Fruit fly (Drosophila melanogaster): ENCODE measurements around the gene Cht7.

The Cht7 gene

dm6 chr3L:3052110-3052871, 54.5 kb downstream of the Cht7 start, which contains the start of gene CG1271 (continued):
- TF ChIP-seq CG2678 (tag; optimal IDR thresholded peaks at IDR 0.05) (peak; percentile 81), sim (GFP tag; IDR thresholded peaks at IDR 0.05) (no peak), luna (GFP tag; optimal IDR thresholded peaks at IDR 0.05) (no peak), Xbp1 (GFP tag; optimal IDR thresholded peaks at IDR 0.05) (peak; percentile 62), Ets97D (GFP tag; optimal IDR thresholded peaks at IDR 0.05) (peak; percentile 71), corto (GFP tag; optimal IDR thresholded peaks at IDR 0.05) (no peak), CG6813 (GFP tag; optimal IDR thresholded peaks at IDR 0.05) (no peak), tna (GFP tag; IDR thresholded peaks at IDR 0.05; ENCODE audit: partially characterized antibody) (no peak), eyg (GFP tag; optimal IDR thresholded peaks at IDR 0.05) (peak; percentile 25), CG1529 (GFP tag; optimal IDR thresholded peaks at IDR 0.05) (peak; percentile 20), Fer2 (tag; optimal IDR thresholded peaks at IDR 0.05) (peak; percentile 20), Drgx (GFP tag; IDR thresholded peaks at IDR 0.05) (no peak), gsb-n (tag; optimal IDR thresholded peaks at IDR 0.05) (no peak), en (GFP tag; optimal IDR thresholded peaks at IDR 0.05) (peak; percentile 34), crp (GFP tag; optimal IDR thresholded peaks at IDR 0.05) (peak in 1 of 2 experiments; percentile 74), CG3995 (GFP tag; optimal IDR thresholded peaks at IDR 0.05) (peak; percentile 57), B-H1 (GFP tag; IDR thresholded peaks at IDR 0.05) (no peak), ash1 (GFP tag; optimal IDR thresholded peaks at IDR 0.05) (no peak), CG8290 (GFP tag; optimal IDR thresholded peaks at IDR 0.05) (peak; percentile 73), CG8290 (tag; optimal IDR thresholded peaks at IDR 0.05) (peak; percentile 70 to 80), CG16815 (GFP tag; optimal IDR thresholded peaks at IDR 0.05) (peak; percentile 5), ham (GFP tag; IDR thresholded peaks at IDR 0.05) (no peak), CG11695 (GFP tag; IDR thresholded peaks at IDR 0.05) (no peak; the same call in 1 of the 3 replicates), Dip2 (GFP tag; IDR thresholded peaks at IDR 0.05) (no peak), lbe (GFP tag; optimal IDR thresholded peaks at IDR 0.05) (peak; percentile 1), rib (GFP tag; IDR thresholded peaks at IDR 0.05) (peak; percentile 60), MESR4 (GFP tag; optimal IDR thresholded peaks at IDR 0.05) (no peak), dimm (GFP tag; IDR thresholded peaks at IDR 0.05) (no peak), MTF-1 (GFP tag; optimal IDR thresholded peaks at IDR 0.05; ENCODE audit: borderline replicate concordance) (no peak), jumu (GFP tag; optimal IDR thresholded peaks at IDR 0.05) (peak; percentile 74), sr (GFP tag; IDR thresholded peaks at IDR 0.05) (no peak), CG9437 (GFP tag; optimal IDR thresholded peaks at IDR 0.05) (peak; percentile 44), gem (tag; optimal IDR thresholded peaks at IDR 0.05) (peak; percentile 80), CG8478 (optimal IDR thresholded peaks at IDR 0.05) (no peak), BtbVII (GFP tag; optimal IDR thresholded peaks at IDR 0.05) (peak; percentile 32), kay (GFP tag; optimal IDR thresholded peaks at IDR 0.05) (peak; percentile 65), shn (GFP tag; optimal IDR thresholded peaks at IDR 0.05) (peak; percentile 65), HmgD (GFP tag; optimal IDR thresholded peaks at IDR 0.05) (peak; percentile 17), Asciz (GFP tag; optimal IDR thresholded peaks at IDR 0.05) (no peak), E2f2 (GFP tag; IDR thresholded peaks at IDR 0.05) (peak; percentile 97), abd-A (tag; optimal IDR thresholded peaks at IDR 0.05) (no peak), wek (GFP tag; optimal IDR thresholded peaks at IDR 0.05) (no peak), trem (tag; optimal IDR thresholded peaks at IDR 0.05) (peak; percentile 90), pita (GFP tag; optimal IDR thresholded peaks at IDR 0.05) (no peak), Dip3 (GFP tag; optimal IDR thresholded peaks at IDR 0.05) (peak; percentile 67), CG9797 (GFP tag; optimal IDR thresholded peaks at IDR 0.05) (peak; percentile 76), lilli (GFP tag; optimal IDR thresholded peaks at IDR 0.05) (peak; percentile 74), pnt (GFP tag; optimal IDR thresholded peaks at IDR 0.05) (peak; percentile 32), CG7987 (GFP tag; optimal IDR thresholded peaks at IDR 0.05) (peak; percentile 17), hb (GFP tag; IDR thresholded peaks at IDR 0.05; ENCODE audit: partially characterized antibody) (no peak)

All from whole organism, embryonic.